Fruit fly (Drosophila melanogaster) whole organism, wandering third instar larva: ENCODE results near the gene CG31921.
A peak's percentile ranks its signal among the peaks of the same experiment; 100 is the strongest.

Experiments used
- CrebA ChIP-seq: fragments of 200-800 bp; sonication (Bioruptor generic); optimal IDR thresholded peaks from 2 replicates; lab custom pipeline; 2016; ENCODE audit warnings: missing biosample characterization, mild to moderate bottlenecking, missing genetic modification characterization, borderline replicate concordance
- Dif ChIP-seq: fragments of 200-275, 200-300 bp; sonication (Bioruptor generic); optimal IDR thresholded peaks from 2 replicates; lab custom pipeline; 2018; ENCODE audit warnings: missing biosample characterization, missing genetic modification characterization; ENCODE audit not compliant: partially characterized antibody
- GATAd ChIP-seq: sonication (Bioruptor generic); optimal IDR thresholded peaks from 2 replicates; lab custom pipeline; 2016; ENCODE audit warnings: missing biosample characterization, missing genetic modification characterization
- HLH106 ChIP-seq: fragments of 200-800 bp; optimal IDR thresholded peaks from 3 replicates; lab custom pipeline; 2019; ENCODE audit warnings: missing biosample characterization, mild to moderate bottlenecking, missing genetic modification characterization, moderate library complexity
- Hnf4 ChIP-seq: fragments of 200-800 bp; sonication (Bioruptor generic); optimal IDR thresholded peaks from 2 replicates; lab custom pipeline; 2016; ENCODE audit warnings: missing biosample characterization, mild to moderate bottlenecking, missing genetic modification characterization
- Hr78 ChIP-seq: fragments of >200 bp; optimal IDR thresholded peaks from 2 replicates; lab custom pipeline; 2017; ENCODE audit warnings: missing biosample characterization, missing genetic modification characterization
- Hr83 ChIP-seq: fragments of 200-300 bp; sonication (Bioruptor generic); optimal IDR thresholded peaks from 2 replicates; lab custom pipeline; 2016; ENCODE audit warnings: missing biosample characterization, mild to moderate bottlenecking, missing genetic modification characterization, moderate library complexity; ENCODE audit not compliant: poor library complexity, severe bottlenecking
- Jra ChIP-seq: sonication (Bioruptor generic); optimal IDR thresholded peaks from 2 replicates; lab custom pipeline; 2016; ENCODE audit warnings: missing biosample characterization, missing genetic modification characterization
- Mio ChIP-seq: sonication (Bioruptor generic); optimal IDR thresholded peaks from 2 replicates; lab custom pipeline; 2016; ENCODE audit warnings: missing biosample characterization, missing genetic modification characterization
- Myc ChIP-seq: fragments of >200 bp; optimal IDR thresholded peaks from 2 replicates; lab custom pipeline; 2017
- N ChIP-seq: fragments of >200 bp; optimal IDR thresholded peaks from 2 replicates; lab custom pipeline; 2018; ENCODE audit warnings: missing biosample characterization, missing external identifiers, missing genetic modification characterization
- OdsH ChIP-seq: fragments of 200-800 bp; sonication (Bioruptor generic); optimal IDR thresholded peaks from 2 replicates; lab custom pipeline; 2016; ENCODE audit warnings: missing biosample characterization, mild to moderate bottlenecking, missing genetic modification characterization
- Rel ChIP-seq, 2 experiments: fragments of 200-800 bp; sonication (Bioruptor generic) in 1 of 2; optimal IDR thresholded peaks; 2 replicates in 1 of 2; 3 replicates in 1 of 2; lab custom pipeline; 2016 to 2019; ENCODE audit warnings: mild to moderate bottlenecking in 2 of 2, missing biosample characterization in 2 of 2, missing genetic modification characterization in 2 of 2, moderate library complexity in 1 of 2
- Sp1 ChIP-seq: fragments of 200-800 bp; sonication (Bioruptor generic); optimal IDR thresholded peaks from 3 replicates; lab custom pipeline; 2019; ENCODE audit warnings: missing biosample characterization, mild to moderate bottlenecking, missing genetic modification characterization, moderate library complexity
- Vsx2 ChIP-seq: fragments of 200-300, 225-300 bp; sonication (Bioruptor generic); optimal IDR thresholded peaks from 2 replicates; lab custom pipeline; 2018; ENCODE audit warnings: missing biosample characterization, missing genetic modification characterization; ENCODE audit not compliant: partially characterized antibody
- br ChIP-seq: fragments of 200-800 bp; sonication (Bioruptor generic); optimal IDR thresholded peaks from 2 replicates; lab custom pipeline; 2016; ENCODE audit warnings: missing biosample characterization, missing genetic modification characterization
- dl ChIP-seq, 2 experiments: fragments of 175-275, 200-275 bp in 1 of 2; fragments of 200-275 bp in 1 of 2; sonication (Bioruptor generic); optimal IDR thresholded peaks; lab custom pipeline; 2018; ENCODE audit warnings: mild to moderate bottlenecking in 2 of 2, missing biosample characterization in 2 of 2, missing genetic modification characterization in 2 of 2, moderate library complexity in 2 of 2; ENCODE audit not compliant: partially characterized antibody in 2 of 2, insufficient read depth in 1 of 2
- dmrt93B ChIP-seq: fragments of 200-800 bp; sonication (Bioruptor generic); optimal IDR thresholded peaks from 2 replicates; lab custom pipeline; 2018; ENCODE audit warnings: missing biosample characterization, mild to moderate bottlenecking, missing genetic modification characterization
- dsf ChIP-seq: sonication (Bioruptor generic); optimal IDR thresholded peaks from 2 replicates; lab custom pipeline; 2016; ENCODE audit warnings: missing biosample characterization, missing genetic modification characterization, borderline replicate concordance
- foxo ChIP-seq, 2 experiments: fragments of 200-800 bp; sonication (Bioruptor generic); optimal IDR thresholded peaks; 2 replicates in 1 of 2; 3 replicates in 1 of 2; lab custom pipeline; 2016 to 2017; ENCODE audit warnings: missing biosample characterization in 2 of 2, missing genetic modification characterization in 2 of 2
- jim ChIP-seq: fragments of 175-275, 200-325 bp; sonication (Bioruptor generic); optimal IDR thresholded peaks from 2 replicates; lab custom pipeline; 2016; ENCODE audit warnings: missing biosample characterization, mild to moderate bottlenecking, missing genetic modification characterization
- pan ChIP-seq: fragments of >200 bp; optimal IDR thresholded peaks from 2 replicates; lab custom pipeline; 2017
- psq ChIP-seq: fragments of 200-800 bp; sonication (Bioruptor generic); optimal IDR thresholded peaks from 3 replicates; lab custom pipeline; 2017; ENCODE audit warnings: missing biosample characterization, mild to moderate bottlenecking, missing genetic modification characterization, moderate library complexity
- rgr ChIP-seq: fragments of 200-800 bp; sonication (Bioruptor generic); optimal IDR thresholded peaks from 3 replicates; lab custom pipeline; 2016; ENCODE audit warnings: missing biosample characterization, mild to moderate bottlenecking, missing genetic modification characterization
- sage ChIP-seq: fragments of 200-800 bp; sonication (Bioruptor generic); optimal IDR thresholded peaks from 2 replicates; lab custom pipeline; 2016; ENCODE audit warnings: missing biosample characterization, mild to moderate bottlenecking, missing genetic modification characterization
- sv ChIP-seq: fragments of 200-800 bp; sonication (Bioruptor generic); optimal IDR thresholded peaks from 3 replicates; lab custom pipeline; 2016; ENCODE audit warnings: missing biosample characterization, missing genetic modification characterization
- tai ChIP-seq: sonication (Bioruptor generic); optimal IDR thresholded peaks from 2 replicates; lab custom pipeline; 2016; ENCODE audit warnings: missing biosample characterization, missing genetic modification characterization
- usp ChIP-seq: fragments of >200 bp; optimal IDR thresholded peaks from 2 replicates; lab custom pipeline; 2017; ENCODE audit warnings: missing biosample characterization, missing genetic modification characterization

Gene CG31921

dm6 chr2L:297480-298284 is 34.5 kb downstream of the CG31921 start, which contains the start of gene Pi3K21B (continued):
- peak; percentile 37 for TF ChIP-seq Dif (GFP tag; lab: Kevin White, UChicago)
- TF ChIP-seq rgr (GFP tag; lab: Kevin White, UChicago) = peak; percentile 95
- peak; percentile 100 for TF ChIP-seq Hr83 (GFP tag; lab: Kevin White, UChicago)
- no peak for TF ChIP-seq pan (lab: Kevin White, UChicago)
- no peak for TF ChIP-seq Hr78 (GFP tag; lab: Kevin White, UChicago)
- no peak for TF ChIP-seq usp (GFP tag; lab: Kevin White, UChicago)
- peak; percentile 92 for TF ChIP-seq Sp1 (GFP tag; lab: Kevin White, UChicago)
- peak; percentile 85 for TF ChIP-seq psq (GFP tag; lab: Kevin White, UChicago)
- peak; percentile 94 for TF ChIP-seq br (GFP tag; lab: Kevin White, UChicago)
- TF ChIP-seq dl (GFP tag; optimal IDR thresholded peaks at IDR 0.05; lab: Kevin White, UChicago; ENCODE audit: insufficient read depth in 1 of 2, partially characterized antibody in 2 of 2) = no peak
- no peak for TF ChIP-seq GATAd (GFP tag; lab: Kevin White, UChicago)
- TF ChIP-seq Hnf4 = peak; percentile 98
- TF ChIP-seq dmrt93B (GFP tag; lab: Kevin White, UChicago) = peak; percentile 86

- TF ChIP-seq psq (GFP tag; lab: Kevin White, UChicago) = no peak
- TF ChIP-seq foxo (GFP tag; optimal IDR thresholded peaks at IDR 0.05; lab: Kevin White, UChicago) = no peak
- peak; percentile 29 for TF ChIP-seq Hr83 (GFP tag; lab: Kevin White, UChicago)
- peak; percentile 36 for TF ChIP-seq rgr (GFP tag; lab: Kevin White, UChicago)
- TF ChIP-seq br (GFP tag; lab: Kevin White, UChicago) = no peak
- no peak for TF ChIP-seq N (GFP tag; lab: Kevin White, UChicago)
- peak; percentile 6 for TF ChIP-seq sv (GFP tag; lab: Kevin White, UChicago)
- TF ChIP-seq HLH106 (tag; lab: Kevin White, UChicago) = peak; percentile 14
- no peak for TF ChIP-seq Mio (GFP tag; lab: Kevin White, UChicago)
- TF ChIP-seq CrebA (GFP tag; lab: Kevin White, UChicago) = no peak
- peak; percentile 28 for TF ChIP-seq Sp1 (GFP tag; lab: Kevin White, UChicago)
- TF ChIP-seq dsf (GFP tag; lab: Kevin White, UChicago) = no peak
- TF ChIP-seq usp (GFP tag; lab: Kevin White, UChicago) = no peak
- no peak for TF ChIP-seq tai (GFP tag; lab: Kevin White, UChicago)
- TF ChIP-seq, all 38 proteins: peak for 5
These were observed 37.4 kb downstream of the CG31921 start, which contains the start of the genes U2af38 and Stip1 for dm6 chr2L:294452-295362. U2af38 (minus strand) TSS chr2L:294681. Stip1 (plus strand) TSS chr2L:295122.

- TF ChIP-seq Dif (GFP tag; lab: Kevin White, UChicago) (no peak), Hr78 (GFP tag; lab: Kevin White, UChicago) (no peak), dsf (GFP tag; lab: Kevin White, UChicago) (no peak), rgr (GFP tag; lab: Kevin White, UChicago) (no peak), jim (GFP tag; lab: Kevin White, UChicago) (no peak), Jra (GFP tag; lab: Kevin White, UChicago) (no peak), foxo (GFP tag; optimal IDR thresholded peaks at IDR 0.05; lab: Kevin White, UChicago) (no peak), HLH106 (tag; lab: Kevin White, UChicago) (no peak), pan (lab: Kevin White, UChicago) (no peak), psq (GFP tag; lab: Kevin White, UChicago) (no peak), Vsx2 (no peak), tai (GFP tag; lab: Kevin White, UChicago) (no peak)
These were observed 39.8 kb downstream of the CG31921 start, which contains the start of gene CG11562 for dm6 chr2L:292301-292700. CG11562 (plus strand) TSS chr2L:292419.

dm6 chr2L:291657-292056 is 40.5 kb downstream of the CG31921 start, which contains the start of gene CG3625:
CG3625 (minus strand) TSS chr2L:291795.
- TF ChIP-seq Vsx2 (no peak), Myc (no peak), Dif (GFP tag; lab: Kevin White, UChicago) (no peak), dl (GFP tag; optimal IDR thresholded peaks at IDR 0.05; lab: Kevin White, UChicago; ENCODE audit: insufficient read depth in 1 of 2, partially characterized antibody in 2 of 2) (no peak), Rel (GFP tag; optimal IDR thresholded peaks at IDR 0.05; lab: Kevin White, UChicago) (no peak), Rel (tag; optimal IDR thresholded peaks at IDR 0.05; lab: Kevin White, UChicago) (no peak), br (GFP tag; lab: Kevin White, UChicago) (no peak), OdsH (GFP tag; lab: Kevin White, UChicago) (no peak), GATAd (GFP tag; lab: Kevin White, UChicago) (no peak), Hr78 (GFP tag; lab: Kevin White, UChicago) (no peak), foxo (GFP tag; optimal IDR thresholded peaks at IDR 0.05; lab: Kevin White, UChicago) (no peak), sage (GFP tag; lab: Kevin White, UChicago) (no peak)
